Worm (Caenorhabditis elegans) whole organism, L1 larva: ENCODE measurements around the gene vrk-1.

Experiments
- blmp-1 ChIP-seq: fragments of 150-350 bp; optimal IDR thresholded peaks from 2 replicates; lab custom pipeline; 2014; ENCODE audit warnings: missing biosample characterization, missing genetic modification characterization
- efl-1 ChIP-seq, 4 experiments: fragments of 150-350 bp; optimal IDR thresholded peaks in 3 of 4; peaks in 1 of 4; 1 replicate in 1 of 4; 2 replicates in 3 of 4; lab custom pipeline; 2014; ENCODE audit warnings: missing biosample characterization in 2 of 4, missing genetic modification characterization in 2 of 4, missing genetic modification reagents in 2 of 4
- jun-1 ChIP-seq: fragments of 150-350 bp; optimal IDR thresholded peaks from 2 replicates; lab custom pipeline; 2014; ENCODE audit warnings: missing biosample characterization, missing genetic modification reagents, missing genetic modification characterization
- lin-13 ChIP-seq: fragments of 150-350 bp; optimal IDR thresholded peaks from 2 replicates; lab custom pipeline; 2014; ENCODE audit warnings: missing biosample characterization, missing genetic modification reagents, missing genetic modification characterization
- mep-1 ChIP-seq: fragments of 150-350 bp; optimal IDR thresholded peaks from 2 replicates; lab custom pipeline; 2014; ENCODE audit warnings: missing biosample characterization, missing genetic modification characterization
- nhr-237 ChIP-seq: fragments of 150-350 bp; optimal IDR thresholded peaks from 2 replicates; lab custom pipeline; 2014; ENCODE audit warnings: missing biosample characterization, missing genetic modification characterization
- nhr-71 ChIP-seq: sonication (generic microtip); optimal IDR thresholded peaks from 2 replicates; lab custom pipeline; 2016; ENCODE audit warnings: mild to moderate bottlenecking, missing genetic modification characterization, moderate library complexity, missing compliant biosample characterization
- nhr-90 ChIP-seq: sonication (generic microtip); optimal IDR thresholded peaks from 2 replicates; lab custom pipeline; 2016; ENCODE audit warnings: mild to moderate bottlenecking, missing genetic modification characterization, missing compliant biosample characterization; ENCODE audit not compliant: poor library complexity
- rnt-1 ChIP-seq: sonication (generic microtip); optimal IDR thresholded peaks from 2 replicates; lab custom pipeline; 2016; ENCODE audit warnings: mild to moderate bottlenecking, missing genetic modification characterization, moderate library complexity, missing compliant biosample characterization
- skn-1 ChIP-seq: fragments of 150-350 bp; optimal IDR thresholded peaks from 2 replicates; lab custom pipeline; 2014; ENCODE audit warnings: missing biosample characterization, missing genetic modification characterization
- tbx-2 ChIP-seq: sonication (generic microtip); optimal IDR thresholded peaks from 2 replicates; lab custom pipeline; 2016; ENCODE audit warnings: missing genetic modification characterization, missing compliant biosample characterization
- zag-1 ChIP-seq: fragments of 150-350 bp; optimal IDR thresholded peaks from 2 replicates; lab custom pipeline; 2014; ENCODE audit warnings: missing biosample characterization, missing genetic modification characterization
- ztf-4 ChIP-seq: fragments of 150-350 bp; optimal IDR thresholded peaks from 2 replicates; lab custom pipeline; 2014; ENCODE audit warnings: missing biosample characterization, missing genetic modification characterization

DNA sequence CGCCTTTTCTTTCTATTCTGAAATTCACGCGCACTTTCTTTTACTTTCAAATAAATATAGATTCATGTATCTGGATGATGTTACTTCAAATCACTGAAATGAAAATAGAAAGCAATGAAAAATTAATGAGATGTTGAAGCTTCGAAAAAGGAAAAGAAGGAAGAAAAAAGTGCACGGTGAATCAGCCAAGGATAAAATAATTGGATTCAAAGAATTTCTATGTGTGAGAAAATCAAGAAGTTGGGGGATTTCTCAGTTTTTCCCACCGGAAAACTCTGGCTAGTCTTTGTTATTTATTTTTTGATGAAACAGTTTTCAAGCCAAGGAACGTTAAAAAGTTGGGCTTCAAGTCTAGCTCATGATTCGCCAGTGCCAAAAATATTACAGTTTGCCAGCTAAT lies 30.0 kb downstream of the vrk-1 start:
- no peak for TF ChIP-seq zag-1 (tag; lab: Kevin White, UChicago)
- no peak for TF ChIP-seq nhr-237 (tag; lab: Kevin White, UChicago)
- TF ChIP-seq rnt-1 (tag; lab: Kevin White, UChicago): no peak
- TF ChIP-seq skn-1 (tag; lab: Kevin White, UChicago): no peak
- TF ChIP-seq blmp-1 (tag; lab: Kevin White, UChicago): no peak
- no peak for TF ChIP-seq mep-1 (tag; lab: Kevin White, UChicago)
- no peak for TF ChIP-seq jun-1 (tag; lab: Kevin White, UChicago)
- TF ChIP-seq tbx-2: no peak
- TF ChIP-seq ztf-4 (tag; lab: Kevin White, UChicago): no peak
- no peak for TF ChIP-seq nhr-90 (tag; lab: Kevin White, UChicago)
- TF ChIP-seq efl-1 (optimal IDR thresholded peaks at IDR 0.05; lab: Kevin White, UChicago): no peak
- TF ChIP-seq efl-1 (GFP tag; optimal IDR thresholded peaks at IDR 0.05 in 1 of 2; lab: Kevin White, UChicago): no peak
- TF ChIP-seq nhr-71 (tag; lab: Kevin White, UChicago): peak; percentile 6
- no peak for TF ChIP-seq lin-13 (GFP tag; lab: Kevin White, UChicago)
